Fruit fly (Drosophila melanogaster): ENCODE measurements around the gene CG7110.

CG7110 gene

dm6 chr2L:13373435-13374242, 25.2 kb upstream of the CG7110 start, which contains the start of the genes Bdp1 and CG6565 (continued):
- TF ChIP-seq Dfd (GFP tag; optimal IDR thresholded peaks at IDR 0.05) (no peak), CG30020 (tag; optimal IDR thresholded peaks at IDR 0.05) (peak; percentile 84), bigmax (GFP tag; optimal IDR thresholded peaks at IDR 0.05) (peak; percentile 19), CG13894 (tag; optimal IDR thresholded peaks at IDR 0.05) (peak; percentile 94), Meics (GFP tag; optimal IDR thresholded peaks at IDR 0.05) (peak; percentile 96), Hr51 (GFP tag; optimal IDR thresholded peaks at IDR 0.05) (peak; percentile 96 to 98), CG15601 (tag; optimal IDR thresholded peaks at IDR 0.05) (peak; percentile 93), Fer1 (GFP tag; optimal IDR thresholded peaks at IDR 0.05) (peak; percentile 95), sens (GFP tag) (peak; percentile 100), CG10366 (GFP tag; IDR thresholded peaks at IDR 0.05) (peak; percentile 94), ac (GFP tag; optimal IDR thresholded peaks at IDR 0.05) (peak; percentile 84), Sry-β (GFP tag; optimal IDR thresholded peaks at IDR 0.05) (peak; percentile 88), eyg (GFP tag; optimal IDR thresholded peaks at IDR 0.05) (peak; percentile 95), CG12391 (tag; optimal IDR thresholded peaks at IDR 0.05) (peak; percentile 98), cwo (GFP tag; optimal IDR thresholded peaks at IDR 0.05) (peak; percentile 92), Aef1 (GFP tag; IDR thresholded peaks at IDR 0.05) (peak; percentile 97), kah (GFP tag; optimal IDR thresholded peaks at IDR 0.05) (peak; percentile 79), her (GFP tag; optimal IDR thresholded peaks at IDR 0.05) (peak; percentile 95), CG11696 (GFP tag; IDR thresholded peaks at IDR 0.05) (peak; percentile 57), CkIIα-i1 (GFP tag; IDR thresholded peaks at IDR 0.05) (peak; percentile 67; the same call in 1 of the 2 replicates), Side (GFP tag; optimal IDR thresholded peaks at IDR 0.05) (peak; percentile 98), gt (GFP tag; IDR thresholded peaks at IDR 0.05) (peak; percentile 81), Drgx (GFP tag; IDR thresholded peaks at IDR 0.05) (peak; percentile 92), CG14667 (GFP tag; IDR thresholded peaks at IDR 0.05) (peak; percentile 91), CG12769 (tag; optimal IDR thresholded peaks at IDR 0.05) (no peak), CG13775 (GFP tag; optimal IDR thresholded peaks at IDR 0.05) (peak; percentile 99), YL-1 (GFP tag; optimal IDR thresholded peaks at IDR 0.05) (peak; percentile 94), Nf-YB (GFP tag; optimal IDR thresholded peaks at IDR 0.05) (peak; percentile 82), Hsf (GFP tag; optimal IDR thresholded peaks at IDR 0.05) (peak; percentile 99), CG8089 (GFP tag; optimal IDR thresholded peaks at IDR 0.05) (peak; percentile 98), pnt (GFP tag; optimal IDR thresholded peaks at IDR 0.05) (peak; percentile 99), sna (GFP tag; IDR thresholded peaks at IDR 0.05; ENCODE audit: partially characterized antibody) (no peak), PHDP (tag; optimal IDR thresholded peaks at IDR 0.05) (peak; percentile 95), unc-4 (GFP tag; IDR thresholded peaks at IDR 0.05; ENCODE audit: partially characterized antibody) (no peak), CG6254 (GFP tag; optimal IDR thresholded peaks at IDR 0.05) (peak; percentile 91), jigr1 (GFP tag; IDR thresholded peaks at IDR 0.05) (peak; percentile 96), Blimp-1 (GFP tag; optimal IDR thresholded peaks at IDR 0.05) (peak; percentile 92), ssp (GFP tag; IDR thresholded peaks at IDR 0.05) (peak; percentile 92), CG1603 (tag; optimal IDR thresholded peaks at IDR 0.05) (peak; percentile 67), CG3847 (GFP tag; IDR thresholded peaks at IDR 0.05) (peak; percentile 98), Sry-δ (GFP tag; optimal IDR thresholded peaks at IDR 0.05) (peak; percentile 85), otp (GFP tag; IDR thresholded peaks at IDR 0.05) (peak; percentile 80), CG12744 (GFP tag; optimal IDR thresholded peaks at IDR 0.05) (peak; percentile 98), HLH54F (GFP tag; optimal IDR thresholded peaks at IDR 0.05) (peak; percentile 99), CG9609 (GFP tag; optimal IDR thresholded peaks at IDR 0.05) (peak; percentile 99), CG14014 (GFP tag; IDR thresholded peaks at IDR 0.05) (peak; percentile 95), mld (GFP tag; IDR thresholded peaks at IDR 0.05; ENCODE audit: partially characterized antibody) (no peak), gsb-n (tag; optimal IDR thresholded peaks at IDR 0.05) (peak; percentile 96), HmgD (GFP tag; optimal IDR thresholded peaks at IDR 0.05) (peak; percentile 97)
